Fruit fly (Drosophila melanogaster) whole organism, embryonic: Measurements from ENCODE around the gene CG31675.

Experiments
- ATbp ChIP-seq: fragments of 200-800 bp; sonication (Bioruptor generic); optimal IDR thresholded peaks from 2 replicates; lab custom pipeline; 2017; ENCODE audit warnings: missing biosample characterization, mild to moderate bottlenecking, missing genetic modification characterization, missing genetic modification reagents
- Aef1 ChIP-seq: fragments of 200-800 bp; sonication (Bioruptor generic); IDR thresholded peaks from 3 replicates; pipeline ENCODE4 v1.3.6; 2022; ENCODE audit warnings: missing biosample characterization, missing genetic modification characterization
- B-H2 ChIP-seq: fragments of 200-800 bp; sonication (Bioruptor generic); optimal IDR thresholded peaks from 2 replicates; lab custom pipeline; 2018; ENCODE audit warnings: missing biosample characterization, mild to moderate bottlenecking, missing genetic modification characterization
- CG1024 ChIP-seq: fragments of 200-800 bp; sonication (Bioruptor generic); IDR thresholded peaks from 2 replicates; pipeline ENCODE4 v1.3.6; 2022; ENCODE audit warnings: missing biosample characterization, missing genetic modification characterization
- CG11696 ChIP-seq: fragments of 200-800 bp; sonication (Bioruptor generic); IDR thresholded peaks from 2 replicates; pipeline ENCODE4 v1.3.6; 2022; ENCODE audit warnings: missing biosample characterization, missing genetic modification characterization
- CG2712 ChIP-seq: fragments of 200-800 bp; optimal IDR thresholded peaks from 3 replicates; lab custom pipeline; 2019; ENCODE audit warnings: missing biosample characterization, mild to moderate bottlenecking, missing genetic modification characterization, moderate library complexity
- CG31224 ChIP-seq: fragments of 200-800 bp; sonication (Bioruptor generic); IDR thresholded peaks from 2 replicates; pipeline ENCODE4 v1.3.6; 2022; ENCODE audit warnings: missing biosample characterization, missing genetic modification characterization
- CG32532 ChIP-seq: fragments of 200-800 bp; sonication (Bioruptor generic); IDR thresholded peaks from 2 replicates; pipeline ENCODE4 v1.3.6; 2022; ENCODE audit warnings: missing biosample characterization, missing genetic modification characterization
- CG33557 ChIP-seq: fragments of 200-800 bp; sonication (Bioruptor generic); optimal IDR thresholded peaks from 2 replicates; lab custom pipeline; 2019; ENCODE audit warnings: missing biosample characterization, mild to moderate bottlenecking, missing genetic modification characterization, moderate library complexity
- CG34224 ChIP-seq: fragments of 200-800 bp; sonication (Bioruptor generic); IDR thresholded peaks from 3 replicates; pipeline ENCODE4 v1.3.6; 2022; ENCODE audit warnings: missing biosample characterization, missing genetic modification characterization; ENCODE audit not compliant: partially characterized antibody
- CG34376 ChIP-seq: fragments of 200-800 bp; sonication (Bioruptor generic); optimal IDR thresholded peaks from 2 replicates; lab custom pipeline; 2018; ENCODE audit warnings: missing biosample characterization, mild to moderate bottlenecking, missing genetic modification characterization
- CG3726 ChIP-seq: fragments of 200-800 bp; sonication (Bioruptor generic); IDR thresholded peaks from 3 replicates; pipeline ENCODE4, ENCODE4 v1.3.6; 2022; ENCODE audit warnings: missing biosample characterization, missing genetic modification characterization
- CG43689 ChIP-seq: fragments of 200-800 bp; sonication (Bioruptor generic); IDR thresholded peaks from 2 replicates; pipeline ENCODE4 v1.3.6; 2022; ENCODE audit warnings: missing biosample characterization, missing genetic modification characterization
- CG6813 ChIP-seq: fragments of 200-800 bp; sonication (Bioruptor generic); optimal IDR thresholded peaks from 2 replicates; lab custom pipeline; 2017; ENCODE audit warnings: missing biosample characterization, missing genetic modification characterization, mild to moderate bottlenecking, moderate library complexity, missing genetic modification reagents
- CG7357 ChIP-seq: fragments of 200-800 bp; sonication (Bioruptor generic); IDR thresholded peaks from 3 replicates; pipeline ENCODE4 v1.3.6; 2022; ENCODE audit warnings: missing biosample characterization, missing genetic modification characterization
- CG8388 ChIP-seq: fragments of 200-800 bp; sonication (Bioruptor generic); optimal IDR thresholded peaks from 2 replicates; lab custom pipeline; 2019; ENCODE audit warnings: missing biosample characterization, mild to moderate bottlenecking, missing genetic modification characterization, moderate library complexity
- CG8924 ChIP-seq: fragments of 200-800 bp; optimal IDR thresholded peaks from 3 replicates; lab custom pipeline; 2019; ENCODE audit warnings: missing biosample characterization, mild to moderate bottlenecking, missing genetic modification characterization, moderate library complexity
- CG8944 ChIP-seq: fragments of 200-800 bp; sonication (Bioruptor generic); optimal IDR thresholded peaks from 3 replicates; lab custom pipeline; 2016; ENCODE audit warnings: missing biosample characterization, missing genetic modification characterization
- Deaf1 ChIP-seq: fragments of 200-800 bp; optimal IDR thresholded peaks from 3 replicates; lab custom pipeline; 2019; ENCODE audit warnings: missing biosample characterization, mild to moderate bottlenecking, missing genetic modification characterization, moderate library complexity
- Drgx ChIP-seq: fragments of 200-800 bp; sonication (Bioruptor generic); IDR thresholded peaks from 2 replicates; pipeline ENCODE4 v1.3.6; 2022; ENCODE audit warnings: missing biosample characterization, missing genetic modification characterization
- E2f2 ChIP-seq: fragments of 200-800 bp; sonication (Bioruptor generic); IDR thresholded peaks from 2 replicates; pipeline ENCODE4 v1.3.6; 2022; ENCODE audit warnings: missing biosample characterization, missing genetic modification characterization
- H2.0 ChIP-seq: fragments of 200-800 bp; sonication (Bioruptor generic); IDR thresholded peaks from 2 replicates; pipeline ENCODE4 v1.3.6; 2022; ENCODE audit warnings: missing biosample characterization, missing genetic modification characterization
- HLH4C ChIP-seq: fragments of 200-800 bp; sonication (Bioruptor generic); IDR thresholded peaks from 3 replicates; pipeline ENCODE4 v1.3.6; 2022; ENCODE audit warnings: missing biosample characterization, missing genetic modification characterization; ENCODE audit not compliant: partially characterized antibody
- HLHmδ ChIP-seq: fragments of 200-800 bp; sonication (Bioruptor generic); optimal IDR thresholded peaks from 2 replicates; lab custom pipeline; 2018; ENCODE audit warnings: missing biosample characterization, mild to moderate bottlenecking, missing genetic modification characterization, moderate library complexity
- Kr ChIP-seq: fragments of 200-800 bp; sonication (Bioruptor generic); optimal IDR thresholded peaks from 2 replicates; lab custom pipeline; 2017; ENCODE audit warnings: missing biosample characterization, mild to moderate bottlenecking, missing genetic modification characterization
- Opbp ChIP-seq: fragments of 200-800 bp; sonication (Bioruptor generic); IDR thresholded peaks from 3 replicates; pipeline ENCODE4 v1.3.6; 2022; ENCODE audit warnings: missing biosample characterization, missing genetic modification characterization; ENCODE audit not compliant: partially characterized antibody
- Xrp1 ChIP-seq: fragments of 200-800 bp; sonication (Bioruptor generic); IDR thresholded peaks from 2 replicates; pipeline ENCODE4 v1.3.6; 2022; ENCODE audit warnings: missing biosample characterization, missing genetic modification characterization
- ap ChIP-seq: fragments of 200-800 bp; sonication (Bioruptor generic); IDR thresholded peaks from 2 replicates; pipeline ENCODE4 v1.3.6; 2022; ENCODE audit warnings: missing biosample characterization, missing genetic modification characterization
- chm ChIP-seq: fragments of 200-800 bp; sonication (Bioruptor generic); IDR thresholded peaks from 2 replicates; pipeline ENCODE4 v1.3.6; 2022; ENCODE audit warnings: missing biosample characterization, missing genetic modification characterization
- crol ChIP-seq: fragments of 200-800 bp; sonication (Bioruptor generic); IDR thresholded peaks from 2 replicates; pipeline ENCODE4 v1.3.6; 2022; ENCODE audit warnings: missing biosample characterization, missing genetic modification characterization
- en ChIP-seq: fragments of 200-800 bp; sonication (Bioruptor generic); optimal IDR thresholded peaks from 2 replicates; lab custom pipeline; 2016; ENCODE audit warnings: missing biosample characterization, missing genetic modification characterization
- esg ChIP-seq: fragments of 200-800 bp; sonication (Bioruptor generic); conservative IDR thresholded peaks from 2 replicates; pipeline ENCODE4 v1.3.6; 2022; ENCODE audit warnings: missing biosample characterization, missing genetic modification characterization
- grn ChIP-seq: fragments of 200-800 bp; sonication (Bioruptor generic); optimal IDR thresholded peaks from 3 replicates; lab custom pipeline; 2017; ENCODE audit warnings: missing biosample characterization, missing genetic modification characterization
- hb ChIP-seq: fragments of 200-800 bp; sonication (Bioruptor generic); IDR thresholded peaks from 3 replicates; pipeline ENCODE4 v1.3.6; 2022; ENCODE audit warnings: missing biosample characterization, missing genetic modification characterization; ENCODE audit not compliant: partially characterized antibody
- klu ChIP-seq: fragments of 200-800 bp; sonication (Bioruptor generic); IDR thresholded peaks from 2 replicates; pipeline ENCODE4 v1.3.6; 2022; ENCODE audit warnings: missing biosample characterization, missing genetic modification characterization
- luna ChIP-seq: fragments of 200-800 bp; sonication (Bioruptor generic); optimal IDR thresholded peaks from 2 replicates; lab custom pipeline; 2016; ENCODE audit warnings: missing biosample characterization, missing genetic modification characterization
- maf-S ChIP-seq: fragments of 200-800 bp; sonication (Bioruptor generic); optimal IDR thresholded peaks from 2 replicates; lab custom pipeline; 2016; ENCODE audit warnings: missing biosample characterization, missing genetic modification characterization
- onecut ChIP-seq: fragments of 200-800 bp; sonication (Bioruptor generic); IDR thresholded peaks from 2 replicates; pipeline ENCODE4 v1.3.6; 2022; ENCODE audit warnings: missing biosample characterization, missing genetic modification characterization
- pros ChIP-seq: fragments of 200-800 bp; sonication (Bioruptor generic); optimal IDR thresholded peaks from 3 replicates; lab custom pipeline; 2019; ENCODE audit warnings: missing biosample characterization, mild to moderate bottlenecking, missing genetic modification characterization, moderate library complexity
- row ChIP-seq: fragments of 200-800 bp; sonication (Bioruptor generic); IDR thresholded peaks from 3 replicates; pipeline ENCODE4 v1.3.6; 2022; ENCODE audit warnings: missing biosample characterization, missing genetic modification characterization
- sens ChIP-seq: fragments of 200-800 bp; sonication (Bioruptor generic); peaks from one replicate; lab custom pipeline; 2016; ENCODE audit warnings: missing biosample characterization, missing genetic modification characterization
- sna ChIP-seq: fragments of 200-800 bp; sonication (Bioruptor generic); IDR thresholded peaks from 2 replicates; pipeline ENCODE4 v1.3.6; 2022; ENCODE audit warnings: missing biosample characterization, missing genetic modification characterization; ENCODE audit not compliant: partially characterized antibody
- sug ChIP-seq: fragments of 200-800 bp; optimal IDR thresholded peaks from 2 replicates; lab custom pipeline; 2019; ENCODE audit warnings: missing biosample characterization, mild to moderate bottlenecking, missing genetic modification characterization, moderate library complexity
- tll ChIP-seq, 2 experiments: fragments of 200-800 bp in 1 of 2; fragments of >200 bp in 1 of 2; sonication (Bioruptor generic) in 1 of 2; optimal IDR thresholded peaks; 2 replicates each; lab custom pipeline; 2017 to 2019; ENCODE audit warnings: missing biosample characterization in 2 of 2, missing genetic modification characterization in 2 of 2, mild to moderate bottlenecking in 1 of 2, moderate library complexity in 1 of 2
- tup ChIP-seq: fragments of 200-800 bp; sonication (Bioruptor generic); optimal IDR thresholded peaks from 2 replicates; lab custom pipeline; 2016; ENCODE audit warnings: missing biosample characterization, mild to moderate bottlenecking, missing genetic modification characterization, moderate library complexity
- unc-4 ChIP-seq: fragments of 200-800 bp; sonication (Bioruptor generic); IDR thresholded peaks from 2 replicates; pipeline ENCODE4 v1.3.6; 2022; ENCODE audit warnings: missing biosample characterization, missing genetic modification characterization; ENCODE audit not compliant: partially characterized antibody
- zen ChIP-seq: fragments of 200-800 bp; sonication (Bioruptor generic); optimal IDR thresholded peaks from 3 replicates; lab custom pipeline; 2018; ENCODE audit warnings: missing biosample characterization, mild to moderate bottlenecking, missing genetic modification characterization, moderate library complexity
- zfh1 ChIP-seq: fragments of 200-800 bp; sonication (Bioruptor generic); IDR thresholded peaks from 3 replicates; pipeline ENCODE4 v1.3.6; 2022; ENCODE audit warnings: missing biosample characterization, missing genetic modification characterization

CG31675 gene

dm6 chr2L:20821249-20822024 lies 46.1 kb upstream of the CG31675 start (continued):
- TF ChIP-seq CG8924 (tag; lab: Kevin White, UChicago) (no peak), Opbp (GFP tag; lab: Robert Waterston, UW) (peak; percentile 48; the same call in 1 of the 3 replicates), CG6813 (GFP tag; lab: Kevin White, UChicago) (peak; percentile 18), CG34224 (GFP tag; lab: Robert Waterston, UW) (no peak; the same call in 2 of the 3 replicates), klu (GFP tag; lab: Robert Waterston, UW) (peak; percentile 47), Drgx (peak; percentile 77), HLH4C (peak; percentile 38; the same call in 1 of the 3 replicates), ap (GFP tag; lab: Robert Waterston, UW) (no peak), unc-4 (GFP tag; lab: Robert Waterston, UW) (peak; percentile 60), pros (peak; percentile 94), en (GFP tag; lab: Kevin White, UChicago) (no peak), onecut (GFP tag; lab: Robert Waterston, UW) (peak; percentile 41; the same call in 1 of the 2 replicates), CG7357 (GFP tag; lab: Robert Waterston, UW) (no peak), Xrp1 (GFP tag; lab: Robert Waterston, UW) (peak; percentile 47; the same call in 1 of the 2 replicates), maf-S (GFP tag; lab: Kevin White, UChicago) (no peak), esg (GFP tag; lab: Robert Waterston, UW) (no peak), tll (GFP tag; optimal IDR thresholded peaks at IDR 0.05; lab: Kevin White, UChicago) (no peak), chm (no peak; the same call in 1 of the 2 replicates), ATbp (GFP tag; lab: Kevin White, UChicago) (no peak), crol (peak; percentile 49; the same call in 1 of the 2 replicates), Aef1 (no peak), luna (GFP tag; lab: Kevin White, UChicago) (no peak), B-H2 (GFP tag; lab: Kevin White, UChicago) (peak; percentile 57), row (GFP tag; lab: Robert Waterston, UW) (peak; percentile 7; the same call in 1 of the 3 replicates), hb (GFP tag; lab: Robert Waterston, UW) (no peak), tup (GFP tag; lab: Kevin White, UChicago) (no peak), CG34376 (peak; percentile 39), zfh1 (GFP tag; lab: Robert Waterston, UW) (no peak; the same call in 2 of the 3 replicates), CG11696 (no peak), grn (GFP tag; lab: Kevin White, UChicago) (no peak), CG31224 (GFP tag; lab: Robert Waterston, UW) (peak; percentile 100), CG32532 (GFP tag; lab: Robert Waterston, UW) (peak; percentile 56), zen (tag; lab: Kevin White, UChicago) (no peak), sens (GFP tag; lab: Kevin White, UChicago) (peak; percentile 87), sna (GFP tag; lab: Robert Waterston, UW) (peak; percentile 53; the same call in 1 of the 2 replicates), CG2712 (tag; lab: Kevin White, UChicago) (peak; percentile 13), Kr (GFP tag; lab: Kevin White, UChicago) (peak; percentile 50), E2f2 (GFP tag; lab: Robert Waterston, UW) (peak; percentile 22; the same call in 1 of the 2 replicates)

dm6 chr2L:20822025-20822371 lies 45.6 kb upstream of the CG31675 start:
- no peak for TF ChIP-seq CG1024 (GFP tag; lab: Robert Waterston, UW)
- no peak for TF ChIP-seq HLHmδ
- peak; percentile 12 for TF ChIP-seq sug (tag; lab: Kevin White, UChicago)
- TF ChIP-seq CG6813 (GFP tag; lab: Kevin White, UChicago) = no peak
- TF ChIP-seq ap (GFP tag; lab: Robert Waterston, UW) = no peak
- no peak for TF ChIP-seq hb (GFP tag; lab: Robert Waterston, UW)
- no peak for TF ChIP-seq esg (GFP tag; lab: Robert Waterston, UW)
- no peak for TF ChIP-seq H2.0
- peak; percentile 22 for TF ChIP-seq Deaf1 (tag; lab: Kevin White, UChicago)
- TF ChIP-seq CG43689 (GFP tag; lab: Robert Waterston, UW) = no peak
- TF ChIP-seq CG33557 (GFP tag; lab: Kevin White, UChicago) = no peak
- TF ChIP-seq sna (GFP tag; lab: Robert Waterston, UW) = no peak
- TF ChIP-seq row (GFP tag; lab: Robert Waterston, UW) = no peak
- TF ChIP-seq CG3726 (GFP tag; lab: Robert Waterston, UW) = no peak
- TF ChIP-seq CG8924 (tag; lab: Kevin White, UChicago) = no peak
- TF ChIP-seq CG8944 (GFP tag; lab: Kevin White, UChicago) = no peak
- TF ChIP-seq CG8388 (GFP tag; lab: Kevin White, UChicago) = no peak
- no peak for TF ChIP-seq B-H2 (GFP tag; lab: Kevin White, UChicago)
